Worm (Caenorhabditis elegans) whole organism, young adult: ENCODE results near the gene C40A11.3.

ENCODE experiments used
- F49E8.2 ChIP-seq: sonication (generic microtip); optimal IDR thresholded peaks from 3 replicates; lab custom pipeline; 2017; ENCODE audit warnings: missing genetic modification characterization, mild to moderate bottlenecking, missing compliant biosample characterization, antibody characterized with exemption, moderate library complexity; ENCODE audit not compliant: insufficient read depth
- aptf-2 ChIP-seq: fragments of 200-800 bp; sonication (Bioruptor generic); conservative IDR thresholded peaks from 2 replicates; pipeline ENCODE4 v1.3.6; 2022; ENCODE audit warnings: missing genetic modification reagents, missing genetic modification characterization, missing compliant biosample characterization
- dpl-1 ChIP-seq: fragments of 150-350 bp; optimal IDR thresholded peaks from 2 replicates; lab custom pipeline; 2014; ENCODE audit warnings: missing biosample characterization, missing genetic modification reagents, missing genetic modification characterization
- ets-4 ChIP-seq: fragments of 200-800 bp; sonication (Bioruptor generic); optimal IDR thresholded peaks from 2 replicates; lab custom pipeline; 2018; ENCODE audit warnings: mild to moderate bottlenecking, missing genetic modification characterization, missing compliant biosample characterization
- hsf-1 ChIP-seq: fragments of 200-800 bp; sonication (Bioruptor generic); IDR thresholded peaks from 2 replicates; pipeline ENCODE4 v1.3.6; 2022; ENCODE audit warnings: missing genetic modification reagents, missing genetic modification characterization, missing compliant biosample characterization
- madf-8 ChIP-seq: fragments of 200-800 bp; sonication (Bioruptor generic); conservative IDR thresholded peaks from 2 replicates; pipeline ENCODE4 v1.3.6; 2022; ENCODE audit warnings: missing genetic modification reagents, missing genetic modification characterization, missing compliant biosample characterization

ce11 chrII:2175367-2175766, 34.5 kb downstream of the C40A11.3 start, which contains the start of gene C33C12.7:
- TF ChIP-seq madf-8 (GFP tag; lab: Robert Waterston, UW) (no peak), F49E8.2 (tag; lab: Kevin White, UChicago) (no peak), ets-4 (GFP tag; lab: Kevin White, UChicago) (no peak), aptf-2 (GFP tag; lab: Robert Waterston, UW) (no peak), hsf-1 (no peak), dpl-1 (GFP tag; lab: Kevin White, UChicago) (no peak)
